Fruit fly (Drosophila melanogaster): ENCODE measurements around the gene CG7299.
A peak's percentile ranks its signal among the peaks of the same experiment; 100 is the strongest.

The CG7299 gene

DNA sequence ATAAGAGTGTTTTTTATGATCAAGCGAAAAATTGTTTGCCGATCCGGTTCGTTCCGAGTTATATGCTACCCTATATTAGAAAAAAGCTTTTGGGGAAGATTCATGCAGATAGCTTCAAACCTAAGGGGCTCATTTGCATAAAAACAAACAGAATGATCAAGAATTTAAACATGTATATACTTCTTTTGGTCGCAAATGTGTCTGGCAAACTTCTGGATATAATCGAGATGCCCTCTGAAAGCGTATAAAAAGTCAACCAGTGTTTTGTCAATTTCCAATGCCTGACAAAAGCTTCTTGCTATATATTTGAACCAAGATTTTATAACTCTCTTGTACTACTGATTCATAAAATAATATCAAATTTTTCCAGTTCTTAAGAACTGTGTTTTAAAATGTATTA lies 1.5 kb upstream of the CG7299 start (continued):
- TF ChIP-seq CG12104 (GFP tag; optimal IDR thresholded peaks at IDR 0.05) (no peak), CG3065 (GFP tag; optimal IDR thresholded peaks at IDR 0.05) (no peak), CG1603 (tag; optimal IDR thresholded peaks at IDR 0.05) (no peak), tio (GFP tag; optimal IDR thresholded peaks at IDR 0.05) (no peak), Awh (GFP tag; IDR thresholded peaks at IDR 0.05) (no peak), vfl (GFP tag; optimal IDR thresholded peaks at IDR 0.05) (no peak), H15 (GFP tag; IDR thresholded peaks at IDR 0.05) (no peak), gsb-n (tag; optimal IDR thresholded peaks at IDR 0.05) (no peak), zf30C (GFP tag; optimal IDR thresholded peaks at IDR 0.05) (no peak), HLH54F (GFP tag; optimal IDR thresholded peaks at IDR 0.05) (no peak), CG10366 (GFP tag; IDR thresholded peaks at IDR 0.05) (no peak; the same call in 1 of the 2 replicates), dan (GFP tag; IDR thresholded peaks at IDR 0.05) (no peak), en (GFP tag; optimal IDR thresholded peaks at IDR 0.05) (no peak), CG17359 (tag; optimal IDR thresholded peaks at IDR 0.05) (no peak), phol (tag; optimal IDR thresholded peaks at IDR 0.05) (no peak), dimm (GFP tag; IDR thresholded peaks at IDR 0.05) (no peak), hb (GFP tag; IDR thresholded peaks at IDR 0.05; ENCODE audit: partially characterized antibody) (no peak), CoRest (tag; optimal IDR thresholded peaks at IDR 0.05) (peak; percentile 29), NFAT (GFP tag; IDR thresholded peaks at IDR 0.05) (peak; percentile 18), CG6254 (GFP tag; optimal IDR thresholded peaks at IDR 0.05) (no peak), stc (GFP tag; IDR thresholded peaks at IDR 0.05) (no peak), GATAe (GFP tag; conservative IDR thresholded peaks at IDR 0.05) (no peak), grau (tag; optimal IDR thresholded peaks at IDR 0.05) (peak; percentile 18), wor (GFP tag; IDR thresholded peaks at IDR 0.05) (no peak), zen (tag; optimal IDR thresholded peaks at IDR 0.05) (no peak), ac (GFP tag; optimal IDR thresholded peaks at IDR 0.05) (no peak), jigr1 (GFP tag; IDR thresholded peaks at IDR 0.05) (no peak), CG18262 (tag; optimal IDR thresholded peaks at IDR 0.05) (peak; percentile 9), Hr51 (GFP tag; optimal IDR thresholded peaks at IDR 0.05) (no peak), pros (GFP tag; optimal IDR thresholded peaks at IDR 0.05) (no peak), tin (GFP tag; optimal IDR thresholded peaks at IDR 0.05) (no peak), ken (GFP tag; IDR thresholded peaks at IDR 0.05) (no peak), pb (GFP tag; optimal IDR thresholded peaks at IDR 0.05) (no peak), Ssrp (tag; optimal IDR thresholded peaks at IDR 0.05) (no peak), run (tag; optimal IDR thresholded peaks at IDR 0.05) (no peak), jumu (GFP tag; optimal IDR thresholded peaks at IDR 0.05) (no peak), D19B (GFP tag; optimal IDR thresholded peaks at IDR 0.05) (peak; percentile 79), CG14667 (GFP tag; IDR thresholded peaks at IDR 0.05) (no peak), CrebB (tag; optimal IDR thresholded peaks at IDR 0.05) (no peak), CG1233 (GFP tag; optimal IDR thresholded peaks at IDR 0.05) (no peak), CG2120 (GFP tag; optimal IDR thresholded peaks at IDR 0.05) (peak; percentile 40), Dad (GFP tag; optimal IDR thresholded peaks at IDR 0.05) (no peak), sna (GFP tag; IDR thresholded peaks at IDR 0.05; ENCODE audit: partially characterized antibody) (no peak), bigmax (GFP tag; optimal IDR thresholded peaks at IDR 0.05) (no peak), trem (tag; optimal IDR thresholded peaks at IDR 0.05) (no peak), Hmx (GFP tag; optimal IDR thresholded peaks at IDR 0.05) (no peak), unpg (GFP tag; optimal IDR thresholded peaks at IDR 0.05) (no peak), pfk (GFP tag; optimal IDR thresholded peaks at IDR 0.05) (no peak), toy (GFP tag; IDR thresholded peaks at IDR 0.05) (no peak), CG2889 (GFP tag; IDR thresholded peaks at IDR 0.05) (no peak), Ets97D (GFP tag; optimal IDR thresholded peaks at IDR 0.05) (no peak), CG16779 (GFP tag; IDR thresholded peaks at IDR 0.05) (no peak)

All from whole organism, embryonic.